Fruit fly (Drosophila melanogaster) whole organism, embryonic: ENCODE measurements around the gene Vha36-3.

Experiments
- Atf6 ChIP-seq: fragments of 200-800 bp; sonication (Bioruptor generic); IDR thresholded peaks from 2 replicates; pipeline ENCODE4 v1.3.6; 2022; ENCODE audit warnings: missing biosample characterization, missing genetic modification characterization
- B-H1 ChIP-seq: fragments of 200-800 bp; sonication (Bioruptor generic); IDR thresholded peaks from 3 replicates; pipeline ENCODE4 v1.3.6; 2022; ENCODE audit warnings: missing biosample characterization, missing genetic modification characterization
- CG10366 ChIP-seq: fragments of 200-800 bp; sonication (Bioruptor generic); IDR thresholded peaks from 2 replicates; pipeline ENCODE4 v1.3.6; 2022; ENCODE audit warnings: missing biosample characterization, missing genetic modification characterization
- CG10959 ChIP-seq: fragments of 200-800 bp; sonication (Bioruptor generic); IDR thresholded peaks from 2 replicates; pipeline ENCODE4 v1.3.6; 2022; ENCODE audit warnings: missing biosample characterization, missing genetic modification characterization
- CG11456 ChIP-seq: fragments of 200-800 bp; sonication (Bioruptor generic); IDR thresholded peaks from 3 replicates; pipeline ENCODE4 v1.3.6; 2022; ENCODE audit warnings: missing biosample characterization, missing genetic modification characterization
- CG13123 ChIP-seq: fragments of 200-800 bp; sonication (Bioruptor generic); optimal IDR thresholded peaks from 2 replicates; lab custom pipeline; 2016; ENCODE audit warnings: missing biosample characterization, missing genetic modification characterization
- CG13624 ChIP-seq: fragments of 200-800 bp; sonication (Bioruptor generic); optimal IDR thresholded peaks from 2 replicates; lab custom pipeline; 2016; ENCODE audit warnings: missing biosample characterization, missing genetic modification characterization
- CG14710 ChIP-seq: fragments of 200-800 bp; sonication (Bioruptor generic); optimal IDR thresholded peaks from 3 replicates; lab custom pipeline; 2019; ENCODE audit warnings: missing biosample characterization, mild to moderate bottlenecking, missing genetic modification characterization, moderate library complexity
- CG1602 ChIP-seq: fragments of 200-800 bp; sonication (Bioruptor generic); optimal IDR thresholded peaks from 3 replicates; lab custom pipeline; 2016; ENCODE audit warnings: missing biosample characterization, missing genetic modification characterization
- CG16813 ChIP-seq: fragments of 200-800 bp; sonication (Bioruptor generic); IDR thresholded peaks from 3 replicates; pipeline ENCODE4 v1.3.6; 2022; ENCODE audit warnings: missing biosample characterization, missing genetic modification characterization; ENCODE audit not compliant: partially characterized antibody
- CG17802 ChIP-seq: fragments of 200-800 bp; sonication (Bioruptor generic); optimal IDR thresholded peaks from 2 replicates; lab custom pipeline; 2018; ENCODE audit warnings: missing biosample characterization, mild to moderate bottlenecking, missing genetic modification characterization, moderate library complexity
- CG34224 ChIP-seq: fragments of 200-800 bp; sonication (Bioruptor generic); IDR thresholded peaks from 3 replicates; pipeline ENCODE4 v1.3.6; 2022; ENCODE audit warnings: missing biosample characterization, missing genetic modification characterization; ENCODE audit not compliant: partially characterized antibody
- CG34376 ChIP-seq: fragments of 200-800 bp; sonication (Bioruptor generic); optimal IDR thresholded peaks from 2 replicates; lab custom pipeline; 2018; ENCODE audit warnings: missing biosample characterization, mild to moderate bottlenecking, missing genetic modification characterization
- CG4617 ChIP-seq: fragments of 200-800 bp; sonication (Bioruptor generic); optimal IDR thresholded peaks from 3 replicates; lab custom pipeline; 2016; ENCODE audit warnings: missing biosample characterization, missing genetic modification characterization, borderline replicate concordance
- CG6813 ChIP-seq: fragments of 200-800 bp; sonication (Bioruptor generic); optimal IDR thresholded peaks from 2 replicates; lab custom pipeline; 2017; ENCODE audit warnings: missing biosample characterization, missing genetic modification characterization, mild to moderate bottlenecking, moderate library complexity, missing genetic modification reagents
- CG7357 ChIP-seq: fragments of 200-800 bp; sonication (Bioruptor generic); IDR thresholded peaks from 3 replicates; pipeline ENCODE4 v1.3.6; 2022; ENCODE audit warnings: missing biosample characterization, missing genetic modification characterization
- CG8765 ChIP-seq: fragments of 200-800 bp; sonication (Bioruptor generic); IDR thresholded peaks from 2 replicates; pipeline ENCODE4 v1.3.6; 2022; ENCODE audit warnings: missing biosample characterization, missing genetic modification characterization
- Deaf1 ChIP-seq: fragments of 200-800 bp; optimal IDR thresholded peaks from 3 replicates; lab custom pipeline; 2019; ENCODE audit warnings: missing biosample characterization, mild to moderate bottlenecking, missing genetic modification characterization, moderate library complexity
- Dek ChIP-seq: fragments of 200-800 bp; sonication (Bioruptor generic); optimal IDR thresholded peaks from 3 replicates; lab custom pipeline; 2019; ENCODE audit warnings: missing biosample characterization, mild to moderate bottlenecking, missing genetic modification characterization, moderate library complexity
- Dfd ChIP-seq, 2 experiments: fragments of >200 bp; optimal IDR thresholded peaks; 2 replicates each; lab custom pipeline; 2017; ENCODE audit warnings: missing biosample characterization in 2 of 2, missing genetic modification characterization in 2 of 2
- Dip2 ChIP-seq: fragments of 200-800 bp; sonication (Bioruptor generic); IDR thresholded peaks from 2 replicates; pipeline ENCODE4 v1.3.6; 2022; ENCODE audit warnings: missing biosample characterization, missing genetic modification characterization
- Dp ChIP-seq: fragments of 200-800 bp; sonication (Bioruptor generic); optimal IDR thresholded peaks from 2 replicates; lab custom pipeline; 2018; ENCODE audit warnings: missing biosample characterization, mild to moderate bottlenecking, missing genetic modification characterization, moderate library complexity
- H15 ChIP-seq: fragments of 200-800 bp; sonication (Bioruptor generic); IDR thresholded peaks from 3 replicates; pipeline ENCODE4 v1.3.6; 2022; ENCODE audit warnings: missing biosample characterization, missing genetic modification characterization
- Hr51 ChIP-seq, 2 experiments: fragments of 200-800 bp; sonication (Bioruptor generic); optimal IDR thresholded peaks; 2 replicates in 1 of 2; 3 replicates in 1 of 2; lab custom pipeline; 2016 to 2018; ENCODE audit warnings: missing biosample characterization in 2 of 2, missing genetic modification characterization in 2 of 2, mild to moderate bottlenecking in 1 of 2, moderate library complexity in 1 of 2
- Lpt ChIP-seq: fragments of >200 bp; optimal IDR thresholded peaks from 2 replicates; lab custom pipeline; 2018; ENCODE audit warnings: missing biosample characterization, missing genetic modification characterization
- Mad ChIP-seq: fragments of 200-800 bp; sonication (Bioruptor generic); optimal IDR thresholded peaks from 2 replicates; lab custom pipeline; 2016; ENCODE audit warnings: missing biosample characterization, missing genetic modification characterization
- NfI ChIP-seq: fragments of 200-800 bp; sonication (Bioruptor generic); optimal IDR thresholded peaks from 3 replicates; lab custom pipeline; 2018; ENCODE audit warnings: missing biosample characterization, mild to moderate bottlenecking, missing genetic modification characterization, moderate library complexity
- Spps ChIP-seq: fragments of 200-800 bp; sonication (Bioruptor generic); optimal IDR thresholded peaks from 2 replicates; lab custom pipeline; 2018; ENCODE audit warnings: missing biosample characterization, mild to moderate bottlenecking, missing genetic modification characterization
- Tbp ChIP-seq: fragments of >200 bp; optimal IDR thresholded peaks from 2 replicates; lab custom pipeline; 2018; ENCODE audit warnings: missing biosample characterization, missing genetic modification characterization
- Usf ChIP-seq: fragments of 200-800 bp; sonication (Bioruptor generic); optimal IDR thresholded peaks from 2 replicates; lab custom pipeline; 2017; ENCODE audit warnings: missing genotype, missing biosample characterization, missing genetic modification characterization
- aop ChIP-seq: fragments of 200-800 bp; sonication (Bioruptor generic); IDR thresholded peaks from 2 replicates; pipeline ENCODE4 v1.3.6; 2022; ENCODE audit warnings: missing biosample characterization, missing genetic modification characterization
- ase ChIP-seq: fragments of 200-800 bp; sonication (Bioruptor generic); IDR thresholded peaks from 3 replicates; pipeline ENCODE4 v1.3.6; 2022; ENCODE audit warnings: missing biosample characterization, missing genetic modification characterization
- ato ChIP-seq: fragments of 200-800 bp; sonication (Bioruptor generic); IDR thresholded peaks from 2 replicates; pipeline ENCODE4 v1.3.6; 2022; ENCODE audit warnings: missing biosample characterization, missing genetic modification characterization; ENCODE audit not compliant: partially characterized antibody
- da ChIP-seq: fragments of 200-800 bp; sonication (Bioruptor generic); optimal IDR thresholded peaks from 2 replicates; lab custom pipeline; 2016; ENCODE audit warnings: missing biosample characterization, missing genetic modification characterization
- disco-r ChIP-seq: fragments of 200-800 bp; sonication (Bioruptor generic); optimal IDR thresholded peaks from 2 replicates; lab custom pipeline; 2016; ENCODE audit warnings: missing biosample characterization, missing genetic modification characterization
- en ChIP-seq: fragments of 200-800 bp; sonication (Bioruptor generic); optimal IDR thresholded peaks from 2 replicates; lab custom pipeline; 2016; ENCODE audit warnings: missing biosample characterization, missing genetic modification characterization
- kni ChIP-seq: fragments of 200-800 bp; sonication (Bioruptor generic); optimal IDR thresholded peaks from 3 replicates; lab custom pipeline; 2017; ENCODE audit warnings: mild to moderate bottlenecking, missing biosample characterization, missing genetic modification reagents, missing genetic modification characterization
- lab ChIP-seq: fragments of 200-800 bp; sonication (Bioruptor generic); optimal IDR thresholded peaks from 3 replicates; lab custom pipeline; 2017; ENCODE audit warnings: missing biosample characterization, missing genetic modification characterization, mild to moderate bottlenecking, moderate library complexity, missing genetic modification reagents
- mam ChIP-seq: fragments of 200-800 bp; sonication (Bioruptor generic); optimal IDR thresholded peaks from 3 replicates; lab custom pipeline; 2016; ENCODE audit warnings: missing biosample characterization, missing genetic modification characterization
- nau ChIP-seq: fragments of 200-800 bp; sonication (Bioruptor generic); optimal IDR thresholded peaks from 3 replicates; lab custom pipeline; 2017; ENCODE audit warnings: missing biosample characterization, mild to moderate bottlenecking, missing genetic modification characterization, missing genetic modification reagents
- run ChIP-seq: fragments of 200-800 bp; sonication (Bioruptor generic); optimal IDR thresholded peaks from 3 replicates; lab custom pipeline; 2018; ENCODE audit warnings: missing biosample characterization, mild to moderate bottlenecking, missing genetic modification characterization
- salm ChIP-seq: fragments of 200-800 bp; sonication (Bioruptor generic); optimal IDR thresholded peaks from 2 replicates; lab custom pipeline; 2018; ENCODE audit warnings: missing biosample characterization, mild to moderate bottlenecking, missing genetic modification characterization
- slp2 ChIP-seq: fragments of 200-800 bp; sonication (Bioruptor generic); optimal IDR thresholded peaks from 2 replicates; lab custom pipeline; 2016; ENCODE audit warnings: missing biosample characterization, missing genetic modification characterization
- sob ChIP-seq: fragments of 200-800 bp; sonication (Bioruptor generic); IDR thresholded peaks from 2 replicates; pipeline ENCODE4 v1.3.6; 2022; ENCODE audit warnings: missing biosample characterization, missing genetic modification characterization
- tna ChIP-seq: fragments of 200-800 bp; sonication (Bioruptor generic); IDR thresholded peaks from 2 replicates; pipeline ENCODE4 v1.3.6; 2022; ENCODE audit warnings: missing biosample characterization, missing genetic modification characterization; ENCODE audit not compliant: partially characterized antibody
- tup ChIP-seq: fragments of 200-800 bp; sonication (Bioruptor generic); optimal IDR thresholded peaks from 2 replicates; lab custom pipeline; 2016; ENCODE audit warnings: missing biosample characterization, mild to moderate bottlenecking, missing genetic modification characterization, moderate library complexity
- twi ChIP-seq: fragments of 200-800 bp; optimal IDR thresholded peaks from 2 replicates; lab custom pipeline; 2019; ENCODE audit warnings: missing biosample characterization, mild to moderate bottlenecking, missing genetic modification characterization, moderate library complexity
- unc-4 ChIP-seq: fragments of 200-800 bp; sonication (Bioruptor generic); IDR thresholded peaks from 2 replicates; pipeline ENCODE4 v1.3.6; 2022; ENCODE audit warnings: missing biosample characterization, missing genetic modification characterization; ENCODE audit not compliant: partially characterized antibody
- usp ChIP-seq: fragments of >200 bp; optimal IDR thresholded peaks from 2 replicates; lab custom pipeline; 2017; ENCODE audit warnings: missing biosample characterization, missing genetic modification characterization
- z ChIP-seq: fragments of 200-800 bp; sonication (Bioruptor generic); IDR thresholded peaks from 3 replicates; pipeline ENCODE4 v1.3.6; 2022; ENCODE audit warnings: missing biosample characterization, missing genetic modification characterization

Vha36-3 gene

DNA sequence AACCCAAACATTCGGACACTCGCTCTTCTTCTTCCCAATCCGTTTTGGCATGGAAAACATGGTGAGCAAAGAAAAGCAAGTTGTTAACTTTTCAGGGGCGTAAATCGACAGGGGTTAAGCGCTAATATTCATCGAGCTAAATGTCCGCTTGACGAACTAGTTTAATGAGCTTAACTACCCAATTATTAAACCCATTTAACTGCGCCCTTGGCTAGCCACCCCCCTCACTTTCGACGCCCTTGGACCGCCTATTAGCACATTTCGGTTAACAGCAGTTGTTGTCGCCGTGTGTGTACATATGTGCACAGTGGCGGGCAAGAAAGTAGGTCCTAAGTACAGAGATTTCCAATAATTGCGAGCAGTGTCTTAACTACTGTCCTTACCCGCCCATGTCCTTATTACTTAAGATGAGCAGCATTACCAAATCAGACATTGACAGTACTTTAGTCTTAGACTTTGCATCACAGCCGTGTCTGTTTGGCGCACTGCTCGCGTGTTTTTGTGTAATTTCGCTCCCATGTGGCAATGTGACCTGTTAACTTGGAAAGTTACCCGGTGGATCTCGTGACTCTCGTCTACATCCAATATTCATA is 9.2 kb upstream of the Vha36-3 start (continued):
- peak; percentile 67 for TF ChIP-seq kni (GFP tag; lab: Kevin White, UChicago)
- TF ChIP-seq ato (GFP tag; lab: Robert Waterston, UW): no peak
- peak; percentile 97 for TF ChIP-seq lab (GFP tag; lab: Kevin White, UChicago)
- peak; percentile 45 for TF ChIP-seq Spps (tag; lab: Kevin White, UChicago)
- TF ChIP-seq en (GFP tag; lab: Kevin White, UChicago): peak; percentile 74
- TF ChIP-seq aop (GFP tag; lab: Robert Waterston, UW): no peak; the same call in 1 of the 2 replicates
- TF ChIP-seq Dfd (GFP tag; optimal IDR thresholded peaks at IDR 0.05; lab: Kevin White, UChicago): no peak
- TF ChIP-seq Dp (GFP tag; lab: Kevin White, UChicago): no peak
- TF ChIP-seq run (tag; lab: Kevin White, UChicago): peak; percentile 80
- TF ChIP-seq CG16813: no peak
- peak; percentile 42 for TF ChIP-seq CG17802
- TF ChIP-seq da (GFP tag; lab: Kevin White, UChicago): peak; percentile 79
- no peak for TF ChIP-seq usp (GFP tag; lab: Kevin White, UChicago)
- TF ChIP-seq Lpt (GFP tag; lab: Kevin White, UChicago): no peak
- peak; percentile 50 for TF ChIP-seq CG34376 (GFP tag; lab: Kevin White, UChicago)
- TF ChIP-seq Tbp (GFP tag; lab: Kevin White, UChicago): no peak
- no peak for TF ChIP-seq CG34224
- TF ChIP-seq ase: peak; percentile 84
- TF ChIP-seq CG13123: peak; percentile 83
- peak; percentile 97 for TF ChIP-seq CG11456 (GFP tag; lab: Robert Waterston, UW)
- TF ChIP-seq CG4617: peak; percentile 77
- no peak for TF ChIP-seq Dip2 (GFP tag; lab: Robert Waterston, UW)
- TF ChIP-seq CG8765: peak; percentile 88
- peak; percentile 91 for TF ChIP-seq Hr51 (GFP tag; optimal IDR thresholded peaks at IDR 0.05; lab: Kevin White, UChicago)
- peak; percentile 92 for TF ChIP-seq NfI
- peak; percentile 47 for TF ChIP-seq twi
- peak; percentile 79 for TF ChIP-seq disco-r (GFP tag; lab: Kevin White, UChicago)
- TF ChIP-seq CG10366: peak; percentile 94
- TF ChIP-seq Atf6: peak; percentile 95
- TF ChIP-seq B-H1 (GFP tag; lab: Robert Waterston, UW): peak; percentile 89
- TF ChIP-seq Mad (GFP tag; lab: Kevin White, UChicago): peak; percentile 90
- TF ChIP-seq CG14710 (tag; lab: Kevin White, UChicago): peak; percentile 31
- TF ChIP-seq nau (GFP tag; lab: Kevin White, UChicago): peak; percentile 76
- peak; percentile 93 for TF ChIP-seq H15 (GFP tag; lab: Robert Waterston, UW)
- TF ChIP-seq slp2 (GFP tag; lab: Kevin White, UChicago): peak; percentile 90
- TF ChIP-seq CG7357 (GFP tag; lab: Robert Waterston, UW): peak; percentile 86
- peak; percentile 98 for TF ChIP-seq mam (GFP tag; lab: Kevin White, UChicago)
- peak; percentile 91 for TF ChIP-seq Dek (tag; lab: Kevin White, UChicago)
- peak; percentile 96 for TF ChIP-seq CG13624
- peak; percentile 91 for TF ChIP-seq Usf (GFP tag; lab: Kevin White, UChicago)
- 0 out of 3 replicates have a peak, but pooled peaks have one; percentile 36 for TF ChIP-seq z (GFP tag; lab: Robert Waterston, UW)
- peak; percentile 57 for TF ChIP-seq Deaf1 (tag; lab: Kevin White, UChicago)
- peak; percentile 47; the same call in 1 of the 2 replicates for TF ChIP-seq CG10959 (GFP tag; lab: Robert Waterston, UW)
- TF ChIP-seq CG1602: peak; percentile 87
- TF ChIP-seq tna (GFP tag; lab: Robert Waterston, UW): no peak
- TF ChIP-seq sob (GFP tag; lab: Robert Waterston, UW): peak; percentile 95
- TF ChIP-seq CG6813 (GFP tag; lab: Kevin White, UChicago): peak; percentile 90
- peak; percentile 73 for TF ChIP-seq salm (tag; lab: Kevin White, UChicago)
- TF ChIP-seq tup (GFP tag; lab: Kevin White, UChicago): peak; percentile 89
- TF ChIP-seq unc-4 (GFP tag; lab: Robert Waterston, UW): no peak
